Fruit fly (Drosophila melanogaster) whole organism: ENCODE data around the gene CG10508.

Experiments
- psq ChIP-seq: fragments of >200 bp; optimal IDR thresholded peaks from 2 replicates; lab custom pipeline; 2017
- usp ChIP-seq: fragments of >200 bp; optimal IDR thresholded peaks from 2 replicates; lab custom pipeline; 2017; ENCODE audit warnings: missing biosample characterization, missing genetic modification characterization, mixed read lengths

- TF ChIP-seq psq, result no peak
- no peak for TF ChIP-seq usp (GFP tag; lab: Kevin White, UChicago)
Observed at dm6 chr3L:21252932-21253760, 43.1 kb downstream of the CG10508 start.
